Fruit fly (Drosophila melanogaster): ENCODE results near the gene Cyp6d5.

The Cyp6d5 gene

DNA sequence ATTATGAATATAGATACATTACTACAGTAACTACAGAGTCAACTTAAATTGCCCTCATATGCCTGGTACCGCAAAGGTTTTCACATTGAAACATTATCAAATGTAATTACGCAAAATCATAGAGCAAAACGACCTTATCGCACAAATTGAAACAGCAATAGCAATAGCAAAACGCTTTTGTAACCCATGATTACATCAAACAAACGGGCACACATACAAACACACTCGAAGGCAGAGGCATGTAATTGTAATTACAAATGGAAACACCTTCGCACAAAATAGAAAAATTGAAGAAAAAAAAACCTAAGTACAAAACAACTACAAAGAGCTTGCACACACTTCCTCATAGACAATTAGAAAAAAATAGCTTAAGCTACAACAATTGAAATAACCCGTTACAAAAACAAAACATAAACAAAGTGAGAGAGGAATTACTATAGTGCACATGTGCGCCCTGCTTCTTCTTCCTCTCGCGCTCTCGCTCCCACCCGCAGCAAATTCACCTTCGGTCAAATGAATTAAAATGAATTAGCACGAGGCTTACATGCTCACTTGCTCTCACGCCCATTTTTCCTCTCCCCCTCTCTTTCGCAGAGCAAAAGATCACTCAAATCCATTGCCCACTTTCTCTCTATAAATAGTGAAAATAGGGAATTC, 8.6 kb upstream of the Cyp6d5 start:
- no peak for TF ChIP-seq NfI (GFP tag; optimal IDR thresholded peaks at IDR 0.05)
- TF ChIP-seq GATAe (GFP tag; conservative IDR thresholded peaks at IDR 0.05) = no peak
- peak; percentile 24; the same call in 1 of the 3 replicates for TF ChIP-seq Aef1 (GFP tag; IDR thresholded peaks at IDR 0.05)
- no peak for TF ChIP-seq pho (GFP tag; optimal IDR thresholded peaks at IDR 0.05)
- TF ChIP-seq B-H1 (GFP tag; IDR thresholded peaks at IDR 0.05) = no peak
- peak; percentile 60 for TF ChIP-seq sqz (GFP tag; optimal IDR thresholded peaks at IDR 0.05)
- TF ChIP-seq seq (GFP tag; IDR thresholded peaks at IDR 0.05) = no peak
- no peak for TF ChIP-seq CG10267 (tag; optimal IDR thresholded peaks at IDR 0.05)
- peak; percentile 92 for TF ChIP-seq CG17385 (GFP tag; optimal IDR thresholded peaks at IDR 0.05)
- no peak for TF ChIP-seq peb (GFP tag; IDR thresholded peaks at IDR 0.05)
- peak; percentile 6 for TF ChIP-seq mirr (GFP tag; optimal IDR thresholded peaks at IDR 0.05)
- peak; percentile 1 for TF ChIP-seq CG10543 (GFP tag; optimal IDR thresholded peaks at IDR 0.05)
- TF ChIP-seq chinmo (GFP tag; IDR thresholded peaks at IDR 0.05; ENCODE audit: partially characterized antibody) = peak; percentile 96
- peak; percentile 58 for TF ChIP-seq sd (tag; optimal IDR thresholded peaks at IDR 0.05)
- TF ChIP-seq CG7963 (GFP tag; IDR thresholded peaks at IDR 0.05; ENCODE audit: partially characterized antibody) = no peak
- TF ChIP-seq Sox102F (GFP tag; optimal IDR thresholded peaks at IDR 0.05) = no peak
- no peak for TF ChIP-seq croc (GFP tag; conservative IDR thresholded peaks at IDR 0.05)
- no peak for TF ChIP-seq fd96Cb (tag; optimal IDR thresholded peaks at IDR 0.05)
- TF ChIP-seq bab2 (GFP tag; optimal IDR thresholded peaks at IDR 0.05) = no peak
- TF ChIP-seq crol (GFP tag; IDR thresholded peaks at IDR 0.05) = 0 out of 2 replicates have a peak, but pooled peaks have one; percentile 6
- TF ChIP-seq CG15696 (tag; optimal IDR thresholded peaks at IDR 0.05) = no peak
- peak; percentile 34 for TF ChIP-seq Blimp-1 (GFP tag; optimal IDR thresholded peaks at IDR 0.05)
- TF ChIP-seq dmrt99B (tag; optimal IDR thresholded peaks at IDR 0.05) = no peak
- TF ChIP-seq CG14667 (GFP tag; IDR thresholded peaks at IDR 0.05) = no peak
- TF ChIP-seq CG2120 (GFP tag; optimal IDR thresholded peaks at IDR 0.05) = no peak
- no peak for TF ChIP-seq sisA (GFP tag; IDR thresholded peaks at IDR 0.05)
- TF ChIP-seq Mad (GFP tag; optimal IDR thresholded peaks at IDR 0.05) = no peak
- TF ChIP-seq Dad (GFP tag; optimal IDR thresholded peaks at IDR 0.05) = no peak
- peak in 1 of 2 experiments; percentile 36 for TF ChIP-seq Hr78 (GFP tag; optimal IDR thresholded peaks at IDR 0.05)
- peak; percentile 2 for TF ChIP-seq repo (GFP tag; optimal IDR thresholded peaks at IDR 0.05)
- peak; percentile 34; the same call in 1 of the 2 replicates for TF ChIP-seq Adf1 (GFP tag; IDR thresholded peaks at IDR 0.05)
- peak; percentile 28 for TF ChIP-seq zen (tag; optimal IDR thresholded peaks at IDR 0.05)
- 0 out of 2 replicates have a peak, but pooled peaks have one; percentile 18 for TF ChIP-seq Drgx (GFP tag; IDR thresholded peaks at IDR 0.05)
- TF ChIP-seq CG34376 (GFP tag; optimal IDR thresholded peaks at IDR 0.05) = peak; percentile 30
- peak; percentile 63 to 88 for TF ChIP-seq Trl (optimal IDR thresholded peaks at IDR 0.05)
- TF ChIP-seq Trl (GFP tag; optimal IDR thresholded peaks at IDR 0.05) = no peak
- peak; percentile 28 for TF ChIP-seq dm (GFP tag; optimal IDR thresholded peaks at IDR 0.05)
- TF ChIP-seq CG33557 (GFP tag; optimal IDR thresholded peaks at IDR 0.05) = no peak
- TF ChIP-seq p53 (GFP tag; optimal IDR thresholded peaks at IDR 0.05) = no peak
- TF ChIP-seq sima (GFP tag; optimal IDR thresholded peaks at IDR 0.05) = no peak
- TF ChIP-seq CG3163 (GFP tag; optimal IDR thresholded peaks at IDR 0.05) = no peak
- TF ChIP-seq CG4424 (GFP tag; optimal IDR thresholded peaks at IDR 0.05) = no peak
- TF ChIP-seq sc (optimal IDR thresholded peaks at IDR 0.05) = no peak
- no peak for TF ChIP-seq sc (GFP tag; optimal IDR thresholded peaks at IDR 0.05)
- TF ChIP-seq twi (tag; optimal IDR thresholded peaks at IDR 0.05) = peak; percentile 46
- no peak for TF ChIP-seq E2f1 (GFP tag; IDR thresholded peaks at IDR 0.05)
- no peak for TF ChIP-seq CG13123 (GFP tag; optimal IDR thresholded peaks at IDR 0.05)
- TF ChIP-seq CG14441 (GFP tag; IDR thresholded peaks at IDR 0.05) = peak; percentile 25; the same call in 1 of the 2 replicates
- TF ChIP-seq sens (GFP tag) = no peak
- TF ChIP-seq CG1832 (GFP tag; optimal IDR thresholded peaks at IDR 0.05) = peak; percentile 31
- TF ChIP-seq ATbp (GFP tag; optimal IDR thresholded peaks at IDR 0.05) = no peak

All from whole organism, embryonic.